Fruit fly (Drosophila melanogaster) whole organism, embryonic: ENCODE measurements around the gene CG5191.

Source experiments
- Ada2b ChIP-seq: fragments of 200-800 bp; sonication (Bioruptor generic); IDR thresholded peaks from 2 replicates; pipeline ENCODE4 v1.3.6; 2022; ENCODE audit warnings: missing biosample characterization, missing genetic modification characterization
- Atf6 ChIP-seq: fragments of 200-800 bp; sonication (Bioruptor generic); IDR thresholded peaks from 2 replicates; pipeline ENCODE4 v1.3.6; 2022; ENCODE audit warnings: missing biosample characterization, missing genetic modification characterization
- CG10274 ChIP-seq: fragments of 200-800 bp; sonication (Bioruptor generic); optimal IDR thresholded peaks from 3 replicates; lab custom pipeline; 2017; ENCODE audit warnings: missing biosample characterization, mild to moderate bottlenecking, missing genetic modification characterization
- CG11723 ChIP-seq: fragments of 200-800 bp; sonication (Bioruptor generic); optimal IDR thresholded peaks from 2 replicates; lab custom pipeline; 2017; ENCODE audit warnings: missing biosample characterization, mild to moderate bottlenecking, missing genetic modification characterization
- CG14860 ChIP-seq: fragments of 200-800 bp; sonication (Bioruptor generic); IDR thresholded peaks from 3 replicates; pipeline ENCODE4 v1.3.6; 2022; ENCODE audit warnings: missing biosample characterization, missing genetic modification characterization; ENCODE audit not compliant: partially characterized antibody
- CG14965 ChIP-seq: fragments of 200-800 bp; sonication (Bioruptor generic); optimal IDR thresholded peaks from 2 replicates; lab custom pipeline; 2016; ENCODE audit warnings: missing biosample characterization, missing genetic modification characterization, borderline replicate concordance
- CG17328 ChIP-seq: fragments of 200-800 bp; sonication (Bioruptor generic); IDR thresholded peaks from 2 replicates; pipeline ENCODE4 v1.3.6; 2022; ENCODE audit warnings: missing biosample characterization, missing genetic modification characterization
- CG2129 ChIP-seq: fragments of 200-800 bp; sonication (Bioruptor generic); IDR thresholded peaks from 2 replicates; pipeline ENCODE4 v1.3.6; 2022; ENCODE audit warnings: missing biosample characterization, missing genetic modification characterization; ENCODE audit not compliant: partially characterized antibody
- CG32772 ChIP-seq: fragments of 200-800 bp; sonication (Bioruptor generic); IDR thresholded peaks from 2 replicates; pipeline ENCODE4 v1.3.6; 2022; ENCODE audit warnings: missing biosample characterization, missing genetic modification characterization
- CG3281 ChIP-seq: fragments of 200-800 bp; sonication (Bioruptor generic); optimal IDR thresholded peaks from 3 replicates; lab custom pipeline; 2017; ENCODE audit warnings: missing biosample characterization, mild to moderate bottlenecking, missing genetic modification characterization
- CG33557 ChIP-seq: fragments of 200-800 bp; sonication (Bioruptor generic); optimal IDR thresholded peaks from 2 replicates; lab custom pipeline; 2019; ENCODE audit warnings: missing biosample characterization, mild to moderate bottlenecking, missing genetic modification characterization, moderate library complexity
- CG3847 ChIP-seq: fragments of 200-800 bp; sonication (Bioruptor generic); IDR thresholded peaks from 2 replicates; pipeline ENCODE4 v1.3.6; 2022; ENCODE audit warnings: missing biosample characterization, missing genetic modification characterization
- CG6654 ChIP-seq: fragments of 200-800 bp; sonication (Bioruptor generic); optimal IDR thresholded peaks from 2 replicates; lab custom pipeline; 2017; ENCODE audit warnings: missing biosample characterization, mild to moderate bottlenecking, missing genetic modification characterization
- CG9876 ChIP-seq: fragments of 200-800 bp; sonication (Bioruptor generic); optimal IDR thresholded peaks from 2 replicates; lab custom pipeline; 2016; ENCODE audit warnings: missing biosample characterization, missing genetic modification characterization
- CG9932 ChIP-seq: fragments of 200-800 bp; sonication (Bioruptor generic); IDR thresholded peaks from 2 replicates; pipeline ENCODE4 v1.3.6; 2022; ENCODE audit warnings: missing biosample characterization, missing genetic modification characterization
- Chrac-16 ChIP-seq: fragments of 200-800 bp; sonication (Bioruptor generic); optimal IDR thresholded peaks from 3 replicates; lab custom pipeline; 2016; ENCODE audit warnings: missing biosample characterization, missing genetic modification characterization
- CoRest ChIP-seq: fragments of 200-800 bp; sonication (Bioruptor generic); optimal IDR thresholded peaks from 3 replicates; lab custom pipeline; 2018; ENCODE audit warnings: missing biosample characterization, mild to moderate bottlenecking, missing genetic modification characterization, moderate library complexity
- Dbx ChIP-seq: fragments of 200-800 bp; sonication (Bioruptor generic); IDR thresholded peaks from 3 replicates; pipeline ENCODE4 v1.3.6; 2022; ENCODE audit warnings: missing biosample characterization, missing genetic modification characterization
- Dll ChIP-seq: fragments of 200-800 bp; sonication (Bioruptor generic); IDR thresholded peaks from 4 replicates; pipeline ENCODE4 v1.3.6; 2022; ENCODE audit warnings: missing biosample characterization, missing genetic modification characterization; ENCODE audit not compliant: partially characterized antibody
- Fer2 ChIP-seq: fragments of 200-800 bp; sonication (Bioruptor generic); optimal IDR thresholded peaks from 2 replicates; lab custom pipeline; 2018; ENCODE audit warnings: missing biosample characterization, mild to moderate bottlenecking, missing genetic modification characterization, moderate library complexity
- Gsc ChIP-seq: fragments of 200-800 bp; sonication (Bioruptor generic); IDR thresholded peaks from 2 replicates; pipeline ENCODE4 v1.3.6; 2022; ENCODE audit warnings: missing biosample characterization, missing genetic modification characterization
- HLHmδ ChIP-seq: fragments of 200-800 bp; sonication (Bioruptor generic); optimal IDR thresholded peaks from 2 replicates; lab custom pipeline; 2018; ENCODE audit warnings: missing biosample characterization, mild to moderate bottlenecking, missing genetic modification characterization, moderate library complexity
- Lpt ChIP-seq: fragments of >200 bp; optimal IDR thresholded peaks from 2 replicates; lab custom pipeline; 2018; ENCODE audit warnings: missing biosample characterization, missing genetic modification characterization
- Mrtf ChIP-seq: fragments of 200-800 bp; sonication (Bioruptor generic); IDR thresholded peaks from 3 replicates; pipeline ENCODE4 v1.3.6; 2022; ENCODE audit warnings: missing biosample characterization, missing genetic modification characterization
- Rfx ChIP-seq: fragments of 200-800 bp; sonication (Bioruptor generic); IDR thresholded peaks from 2 replicates; pipeline ENCODE4 v1.3.6; 2022; ENCODE audit warnings: missing biosample characterization, missing genetic modification characterization
- Sox102F ChIP-seq: fragments of 200-800 bp; sonication (Bioruptor generic); optimal IDR thresholded peaks from 2 replicates; lab custom pipeline; 2018; ENCODE audit warnings: missing biosample characterization, mild to moderate bottlenecking, missing genetic modification characterization, moderate library complexity
- Vsx1 ChIP-seq: fragments of 200-800 bp; sonication (Bioruptor generic); optimal IDR thresholded peaks from 2 replicates; lab custom pipeline; 2017; ENCODE audit warnings: missing biosample characterization, mild to moderate bottlenecking, missing genetic modification characterization, missing genetic modification reagents
- ap ChIP-seq: fragments of 200-800 bp; sonication (Bioruptor generic); IDR thresholded peaks from 2 replicates; pipeline ENCODE4 v1.3.6; 2022; ENCODE audit warnings: missing biosample characterization, missing genetic modification characterization
- ash1 ChIP-seq: fragments of 200-800 bp; sonication (Bioruptor generic); optimal IDR thresholded peaks from 2 replicates; lab custom pipeline; 2018; ENCODE audit warnings: missing biosample characterization, mild to moderate bottlenecking, missing genetic modification characterization
- br ChIP-seq: fragments of >200 bp; optimal IDR thresholded peaks from 2 replicates; lab custom pipeline; 2017
- cad ChIP-seq: fragments of >200 bp; optimal IDR thresholded peaks from 2 replicates; lab custom pipeline; 2017; ENCODE audit warnings: missing biosample characterization, missing genetic modification characterization
- cas ChIP-seq: fragments of 200-800 bp; sonication (Bioruptor generic); IDR thresholded peaks from 2 replicates; pipeline ENCODE4 v1.3.6; 2022; ENCODE audit warnings: missing biosample characterization, missing genetic modification characterization
- caup ChIP-seq: fragments of 200-800 bp; sonication (Bioruptor generic); optimal IDR thresholded peaks from 3 replicates; lab custom pipeline; 2017; ENCODE audit warnings: missing biosample characterization, mild to moderate bottlenecking, missing genetic modification characterization, moderate library complexity; ENCODE audit not compliant: severe bottlenecking
- chm ChIP-seq: fragments of 200-800 bp; sonication (Bioruptor generic); IDR thresholded peaks from 2 replicates; pipeline ENCODE4 v1.3.6; 2022; ENCODE audit warnings: missing biosample characterization, missing genetic modification characterization
- crc ChIP-seq: fragments of 200-800 bp; sonication (Bioruptor generic); optimal IDR thresholded peaks from 2 replicates; lab custom pipeline; 2016; ENCODE audit warnings: missing biosample characterization, missing genetic modification characterization
- croc ChIP-seq: fragments of 200-800 bp; sonication (Bioruptor generic); conservative IDR thresholded peaks from 3 replicates; pipeline ENCODE4 v1.3.6; 2022; ENCODE audit warnings: missing biosample characterization, missing genetic modification characterization
- cwo ChIP-seq: fragments of 200-800 bp; sonication (Bioruptor generic); optimal IDR thresholded peaks from 3 replicates; lab custom pipeline; 2017; ENCODE audit warnings: missing biosample characterization, missing genetic modification characterization, mild to moderate bottlenecking, moderate library complexity, missing genetic modification reagents
- disco-r ChIP-seq: fragments of 200-800 bp; sonication (Bioruptor generic); optimal IDR thresholded peaks from 2 replicates; lab custom pipeline; 2016; ENCODE audit warnings: missing biosample characterization, missing genetic modification characterization
- dmrt99B ChIP-seq: fragments of 200-800 bp; sonication (Bioruptor generic); optimal IDR thresholded peaks from 2 replicates; lab custom pipeline; 2018; ENCODE audit warnings: missing biosample characterization, mild to moderate bottlenecking, missing genetic modification characterization, moderate library complexity
- en ChIP-seq: fragments of 200-800 bp; sonication (Bioruptor generic); optimal IDR thresholded peaks from 2 replicates; lab custom pipeline; 2016; ENCODE audit warnings: missing biosample characterization, missing genetic modification characterization
- grau ChIP-seq: fragments of 200-800 bp; optimal IDR thresholded peaks from 3 replicates; lab custom pipeline; 2019; ENCODE audit warnings: missing biosample characterization, mild to moderate bottlenecking, missing genetic modification characterization, moderate library complexity
- h ChIP-seq: fragments of >200 bp; optimal IDR thresholded peaks from 2 replicates; lab custom pipeline; 2017
- jing ChIP-seq: fragments of 200-800 bp; sonication (Bioruptor generic); optimal IDR thresholded peaks from 2 replicates; lab custom pipeline; 2018; ENCODE audit warnings: missing biosample characterization, mild to moderate bottlenecking, missing genetic modification characterization
- kay ChIP-seq: fragments of 200-800 bp; sonication (Bioruptor generic); optimal IDR thresholded peaks from 2 replicates; lab custom pipeline; 2016; ENCODE audit warnings: missing biosample characterization, missing genetic modification characterization
- lilli ChIP-seq: fragments of 200-800 bp; sonication (Bioruptor generic); optimal IDR thresholded peaks from 3 replicates; lab custom pipeline; 2016; ENCODE audit warnings: missing biosample characterization, missing genetic modification characterization
- row ChIP-seq: fragments of 200-800 bp; sonication (Bioruptor generic); IDR thresholded peaks from 3 replicates; pipeline ENCODE4 v1.3.6; 2022; ENCODE audit warnings: missing biosample characterization, missing genetic modification characterization
- slbo ChIP-seq: fragments of 200-800 bp; sonication (Bioruptor generic); IDR thresholded peaks from 2 replicates; pipeline ENCODE4 v1.3.6; 2022; ENCODE audit warnings: missing biosample characterization, missing genetic modification characterization
- tio ChIP-seq: fragments of 200-800 bp; sonication (Bioruptor generic); optimal IDR thresholded peaks from 2 replicates; lab custom pipeline; 2017; ENCODE audit warnings: missing biosample characterization, missing genetic modification characterization, inconsistent platforms
- wdn ChIP-seq: fragments of 200-800 bp; sonication (Bioruptor generic); IDR thresholded peaks from 2 replicates; pipeline ENCODE4 v1.3.6; 2022; ENCODE audit warnings: missing biosample characterization, missing genetic modification characterization

Gene CG5191

DNA sequence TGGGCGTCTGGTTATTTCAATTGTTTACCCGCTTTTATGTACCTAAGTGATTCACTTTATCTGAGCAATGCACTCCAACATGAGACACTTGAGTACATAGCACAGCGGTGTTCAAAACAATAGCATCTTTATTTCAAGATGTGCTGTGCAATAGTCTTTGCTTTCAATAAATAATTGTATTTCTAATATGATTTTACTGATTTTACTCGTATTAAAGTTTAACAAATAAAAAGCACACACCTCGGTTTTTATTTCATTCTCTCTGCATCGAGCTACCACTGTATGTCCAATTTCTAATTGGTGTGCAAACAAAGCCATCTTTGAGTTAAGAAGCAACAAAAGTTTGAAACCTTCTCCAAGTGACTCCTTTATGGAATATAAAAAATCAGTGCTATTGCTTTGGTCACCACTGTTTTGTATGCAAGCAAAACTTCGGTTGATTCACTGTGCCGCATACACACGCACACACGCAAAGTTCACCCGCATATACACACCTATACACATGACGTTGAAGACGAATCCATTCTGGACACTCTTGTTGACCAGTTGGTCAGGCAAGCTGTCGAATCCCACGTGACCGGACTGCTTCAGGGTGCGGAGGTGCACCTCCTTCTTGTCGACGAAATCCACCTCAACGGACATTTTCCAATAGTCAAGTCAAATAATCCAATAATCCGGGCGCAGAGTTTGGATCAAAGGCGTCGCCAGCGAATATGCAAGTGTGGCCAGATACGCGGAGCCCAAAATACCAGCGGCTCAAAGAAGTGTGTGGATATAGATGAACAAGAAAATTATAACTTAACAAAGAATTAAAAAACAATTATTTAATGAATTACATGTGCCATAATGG lies 27.2 kb downstream of the CG5191 start, which contains the start of gene Septin2 (continued):
- TF ChIP-seq Dbx (GFP tag; lab: Robert Waterston, UW) (no peak), chm (no peak), CoRest (tag; lab: Kevin White, UChicago) (peak; percentile 82), CG32772 (peak; percentile 68), Vsx1 (GFP tag; lab: Kevin White, UChicago) (no peak), HLHmδ (GFP tag; lab: Kevin White, UChicago) (peak; percentile 59), lilli (GFP tag; lab: Kevin White, UChicago) (peak; percentile 66), br (lab: Kevin White, UChicago) (no peak), tio (GFP tag; lab: Kevin White, UChicago) (peak; percentile 88), dmrt99B (tag; lab: Kevin White, UChicago) (peak; percentile 91), ap (peak; percentile 59), cas (GFP tag; lab: Robert Waterston, UW) (no peak), CG10274 (GFP tag; lab: Kevin White, UChicago) (peak; percentile 33), Fer2 (tag; lab: Kevin White, UChicago) (no peak), h (no peak), CG33557 (GFP tag; lab: Kevin White, UChicago) (peak; percentile 74), Lpt (GFP tag; lab: Kevin White, UChicago) (no peak), CG17328 (GFP tag; lab: Robert Waterston, UW) (peak; percentile 54; the same call in 1 of the 2 replicates), CG3847 (GFP tag; lab: Robert Waterston, UW) (no peak), jing (GFP tag; lab: Kevin White, UChicago) (peak; percentile 65), CG9876 (GFP tag; lab: Kevin White, UChicago) (no peak), crc (GFP tag; lab: Kevin White, UChicago) (peak; percentile 53), croc (peak; percentile 57; the same call in 1 of the 3 replicates), Rfx (GFP tag; lab: Robert Waterston, UW) (peak; percentile 29; the same call in 1 of the 2 replicates), row (GFP tag; lab: Robert Waterston, UW) (peak; percentile 70), Chrac-16 (GFP tag; lab: Kevin White, UChicago) (peak; percentile 71), CG11723 (GFP tag; lab: Kevin White, UChicago) (peak; percentile 75), slbo (peak; percentile 37; the same call in 1 of the 2 replicates), en (GFP tag; lab: Kevin White, UChicago) (peak; percentile 28), CG14860 (GFP tag; lab: Robert Waterston, UW) (0 out of 3 replicates have a peak, but pooled peaks have one; percentile 33), CG6654 (GFP tag; lab: Kevin White, UChicago) (peak; percentile 69), caup (peak; percentile 68), Atf6 (GFP tag; lab: Robert Waterston, UW) (peak; percentile 47; the same call in 1 of the 2 replicates), ash1 (GFP tag; lab: Kevin White, UChicago) (no peak), Sox102F (GFP tag; lab: Kevin White, UChicago) (peak; percentile 82), Ada2b (GFP tag; lab: Robert Waterston, UW) (peak; percentile 58; the same call in 1 of the 2 replicates), kay (peak; percentile 68), CG9932 (no peak), Mrtf (GFP tag; lab: Robert Waterston, UW) (no peak; the same call in 2 of the 3 replicates), cwo (GFP tag; lab: Kevin White, UChicago) (peak; percentile 73), CG14965 (no peak), Dll (GFP tag; lab: Robert Waterston, UW) (no peak), Gsc (GFP tag; lab: Robert Waterston, UW) (peak; percentile 11; the same call in 1 of the 2 replicates), disco-r (GFP tag; lab: Kevin White, UChicago) (peak; percentile 26), wdn (GFP tag; lab: Robert Waterston, UW) (no peak), cad (no peak), CG3281 (peak; percentile 80), CG2129 (GFP tag; lab: Robert Waterston, UW) (no peak), grau (tag; lab: Kevin White, UChicago) (peak; percentile 83)
